Worm (Caenorhabditis elegans) whole organism, midembryonic: ENCODE measurements around the gene C25G4.8.

ENCODE experiments used
- T22C8.4 ChIP-seq: fragments of 200-800 bp; sonication (Bioruptor generic); IDR thresholded peaks from 2 replicates; pipeline ENCODE4 v1.3.6; 2022; ENCODE audit warnings: missing genetic modification characterization, missing compliant biosample characterization
- cog-1 ChIP-seq: sonication (generic microtip); optimal IDR thresholded peaks from 2 replicates; lab custom pipeline; 2016; ENCODE audit warnings: missing genetic modification characterization, missing compliant biosample characterization
- flt-1 ChIP-seq: fragments of 200-800 bp; sonication (Bioruptor generic); IDR thresholded peaks from 2 replicates; pipeline ENCODE4 v1.3.6; 2022; ENCODE audit warnings: missing genetic modification characterization, missing compliant biosample characterization
- klf-2 ChIP-seq: fragments of 200-800 bp; sonication (Bioruptor generic); conservative IDR thresholded peaks from 2 replicates; pipeline ENCODE4 v1.3.6; 2022; ENCODE audit warnings: missing genetic modification reagents, missing genetic modification characterization, missing compliant biosample characterization
- ref-1 ChIP-seq: fragments of 200-800 bp; sonication (Bioruptor generic); conservative IDR thresholded peaks from 2 replicates; pipeline ENCODE4 v1.3.6; 2022; ENCODE audit warnings: missing genetic modification reagents, missing genetic modification characterization, missing compliant biosample characterization
- tab-1 ChIP-seq: fragments of 200-800 bp; sonication (Bioruptor generic); IDR thresholded peaks from 2 replicates; pipeline ENCODE4 v1.3.6; 2022; ENCODE audit warnings: missing genetic modification characterization, missing compliant biosample characterization
- ztf-23 ChIP-seq: fragments of 200-800 bp; sonication (Bioruptor generic); IDR thresholded peaks from 2 replicates; pipeline ENCODE4 v1.3.6; 2022; ENCODE audit warnings: missing genetic modification reagents, missing genetic modification characterization, missing compliant biosample characterization
- ztf-29 ChIP-seq: fragments of 200-800 bp; sonication (Bioruptor generic); IDR thresholded peaks from 2 replicates; pipeline ENCODE4 v1.3.6; 2022; ENCODE audit warnings: missing genetic modification reagents, missing genetic modification characterization, missing compliant biosample characterization

ce11 chrIV:12443936-12444335 lies 19.3 kb downstream of the C25G4.8 start, which contains the start of gene C25G4.2:
- TF ChIP-seq ref-1 (GFP tag; lab: Robert Waterston, UW) (no peak), ztf-29 (GFP tag; lab: Robert Waterston, UW) (no peak), T22C8.4 (GFP tag; lab: Robert Waterston, UW) (no peak), klf-2 (no peak), ztf-23 (GFP tag; lab: Robert Waterston, UW) (no peak), flt-1 (GFP tag; lab: Robert Waterston, UW) (no peak), tab-1 (no peak), cog-1 (tag; lab: Kevin White, UChicago) (no peak)
